Worm (Caenorhabditis elegans) whole organism, mixed stage, embryonic: Measurements from ENCODE around the gene dhs-28.

Experiments
- M03D4.4 ChIP-seq: sonication (generic microtip); optimal IDR thresholded peaks from 2 replicates; lab custom pipeline; 2017; ENCODE audit warnings: mild to moderate bottlenecking, missing genetic modification characterization, missing compliant biosample characterization
- blmp-1 ChIP-seq: fragments of 150-350 bp; optimal IDR thresholded peaks from 2 replicates; lab custom pipeline; 2014; ENCODE audit warnings: missing biosample characterization, missing genetic modification characterization
- ceh-39 ChIP-seq: fragments of 150-350 bp; optimal IDR thresholded peaks from 2 replicates; lab custom pipeline; 2014; ENCODE audit warnings: missing biosample characterization, missing genetic modification characterization
- ceh-43 ChIP-seq: fragments of 200-800 bp; sonication (Bioruptor generic); optimal IDR thresholded peaks from 2 replicates; lab custom pipeline; 2018; ENCODE audit warnings: mild to moderate bottlenecking, missing genetic modification characterization, moderate library complexity, missing compliant biosample characterization
- ceh-83 ChIP-seq: fragments of 200-800 bp; sonication (Bioruptor generic); optimal IDR thresholded peaks from 2 replicates; lab custom pipeline; 2018; ENCODE audit warnings: mild to moderate bottlenecking, missing genetic modification characterization, missing compliant biosample characterization
- ces-1 ChIP-seq: fragments of 150-350 bp; optimal IDR thresholded peaks from 2 replicates; lab custom pipeline; 2014; ENCODE audit warnings: missing biosample characterization, missing genetic modification reagents, missing genetic modification characterization
- cnd-1 ChIP-seq: fragments of 200-800 bp; sonication (Bioruptor generic); optimal IDR thresholded peaks from 2 replicates; lab custom pipeline; 2018; ENCODE audit warnings: mild to moderate bottlenecking, missing genetic modification characterization, missing compliant biosample characterization
- elt-1 ChIP-seq: sonication (generic microtip); optimal IDR thresholded peaks from 2 replicates; lab custom pipeline; 2017; ENCODE audit warnings: missing genetic modification characterization, mild to moderate bottlenecking, missing compliant biosample characterization, antibody characterized with exemption, moderate library complexity, borderline replicate concordance; ENCODE audit not compliant: insufficient read depth
- ham-2 ChIP-seq: fragments of 200-800 bp; sonication (Bioruptor generic); optimal IDR thresholded peaks from 2 replicates; lab custom pipeline; 2018; ENCODE audit warnings: mild to moderate bottlenecking, missing genetic modification characterization, missing compliant biosample characterization
- hlh-1 ChIP-seq: fragments of 150-350 bp; optimal IDR thresholded peaks from 2 replicates; lab custom pipeline; 2014; ENCODE audit warnings: missing biosample characterization, missing genetic modification reagents, missing genetic modification characterization
- lin-13 ChIP-seq: fragments of 150-350 bp; optimal IDR thresholded peaks from 2 replicates; lab custom pipeline; 2014; ENCODE audit warnings: missing biosample characterization, missing genetic modification characterization
- lin-32 ChIP-seq: fragments of 200-800 bp; sonication (Bioruptor generic); optimal IDR thresholded peaks from 2 replicates; lab custom pipeline; 2018; ENCODE audit warnings: mild to moderate bottlenecking, missing genetic modification characterization, missing compliant biosample characterization
- mab-5 ChIP-seq: fragments of 150-350 bp; optimal IDR thresholded peaks from 2 replicates; lab custom pipeline; 2014; ENCODE audit warnings: missing biosample characterization, missing genetic modification characterization
- mep-1 ChIP-seq: fragments of 150-350 bp; optimal IDR thresholded peaks from 2 replicates; lab custom pipeline; 2017; ENCODE audit warnings: missing biosample characterization, missing genetic modification reagents, missing genetic modification characterization, inconsistent platforms
- nhr-28 ChIP-seq: fragments of 150-350 bp; optimal IDR thresholded peaks from 2 replicates; lab custom pipeline; 2014; ENCODE audit warnings: missing biosample characterization, missing genetic modification characterization
- nhr-76 ChIP-seq: sonication (generic microtip); optimal IDR thresholded peaks from 2 replicates; lab custom pipeline; 2017; ENCODE audit warnings: missing biosample characterization, missing genetic modification characterization
- pha-4 ChIP-seq: fragments of 150-350 bp; optimal IDR thresholded peaks from 2 replicates; lab custom pipeline; 2018; ENCODE audit warnings: missing biosample characterization, missing genetic modification reagents, missing genetic modification characterization
- sem-2 ChIP-seq: fragments of 200-800 bp; sonication (Bioruptor generic); optimal IDR thresholded peaks from 2 replicates; lab custom pipeline; 2018; ENCODE audit warnings: mild to moderate bottlenecking, missing genetic modification characterization, missing compliant biosample characterization
- sptf-1 ChIP-seq: sonication (generic microtip); optimal IDR thresholded peaks from 2 replicates; lab custom pipeline; 2017; ENCODE audit warnings: mild to moderate bottlenecking, missing genetic modification characterization, moderate library complexity, missing compliant biosample characterization
- tbx-8 ChIP-seq: fragments of 200-800 bp; sonication (Bioruptor generic); optimal IDR thresholded peaks from 2 replicates; lab custom pipeline; 2018; ENCODE audit warnings: mild to moderate bottlenecking, missing genetic modification characterization, moderate library complexity, missing compliant biosample characterization
- unc-120 ChIP-seq: sonication (generic microtip); optimal IDR thresholded peaks from 2 replicates; lab custom pipeline; 2017; ENCODE audit warnings: missing genetic modification characterization, missing compliant biosample characterization; ENCODE audit not compliant: poor library complexity, severe bottlenecking
- unc-39 ChIP-seq: fragments of 150-350 bp; optimal IDR thresholded peaks from 2 replicates; lab custom pipeline; 2014; ENCODE audit warnings: missing biosample characterization, missing genetic modification characterization
- unc-62 ChIP-seq: fragments of 150-350 bp; optimal IDR thresholded peaks from 2 replicates; lab custom pipeline; 2014; ENCODE audit warnings: missing biosample characterization, missing genetic modification reagents, missing genetic modification characterization
- zip-8 ChIP-seq: fragments of 150-350 bp; optimal IDR thresholded peaks from 2 replicates; lab custom pipeline; 2014; ENCODE audit warnings: missing biosample characterization, missing genetic modification characterization
- ztf-11 ChIP-seq: fragments of 150-350 bp; optimal IDR thresholded peaks from 2 replicates; lab custom pipeline; 2014; ENCODE audit warnings: missing biosample characterization, missing genetic modification characterization

Gene dhs-28

ce11 chrX:6808239-6808638 is 10.0 kb upstream of the dhs-28 start:
- TF ChIP-seq unc-120 (tag; lab: Kevin White, UChicago) (peak; percentile 26), unc-62 (GFP tag; lab: Kevin White, UChicago) (no peak), sptf-1 (tag; lab: Kevin White, UChicago) (no peak), ceh-43 (GFP tag; lab: Kevin White, UChicago) (no peak), hlh-1 (peak; percentile 91)
- TF ChIP-seq, all 35 proteins: peak for 2

DNA sequence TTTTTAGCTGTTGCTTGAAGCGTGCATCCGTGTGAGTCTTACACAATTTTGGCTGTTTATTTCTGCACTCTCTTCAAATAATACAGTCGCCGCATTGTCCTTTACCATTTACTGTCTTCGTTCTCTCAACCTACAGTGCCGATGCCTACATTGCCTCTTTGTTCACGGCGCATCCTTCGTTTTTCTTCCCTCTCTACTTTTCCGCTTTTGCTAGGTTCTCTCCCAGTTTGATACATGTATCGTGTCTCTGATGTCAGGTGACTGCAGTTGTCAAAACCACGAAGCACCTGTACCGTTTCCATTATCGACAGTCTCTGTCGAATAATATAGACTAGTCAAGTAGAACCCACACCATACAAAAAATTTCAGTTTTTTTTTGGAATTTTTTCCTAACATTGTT is 9.6 kb upstream of the dhs-28 start:
- no peak for TF ChIP-seq lin-13 (tag; lab: Kevin White, UChicago)
- TF ChIP-seq unc-62 (GFP tag; lab: Kevin White, UChicago): no peak
- no peak for TF ChIP-seq hlh-1
- TF ChIP-seq mab-5 (tag; lab: Kevin White, UChicago): no peak
- no peak for TF ChIP-seq nhr-76 (tag; lab: Kevin White, UChicago)
- TF ChIP-seq ham-2 (GFP tag; lab: Kevin White, UChicago): peak; percentile 25
- TF ChIP-seq, all 35 proteins: peak for 1

DNA sequence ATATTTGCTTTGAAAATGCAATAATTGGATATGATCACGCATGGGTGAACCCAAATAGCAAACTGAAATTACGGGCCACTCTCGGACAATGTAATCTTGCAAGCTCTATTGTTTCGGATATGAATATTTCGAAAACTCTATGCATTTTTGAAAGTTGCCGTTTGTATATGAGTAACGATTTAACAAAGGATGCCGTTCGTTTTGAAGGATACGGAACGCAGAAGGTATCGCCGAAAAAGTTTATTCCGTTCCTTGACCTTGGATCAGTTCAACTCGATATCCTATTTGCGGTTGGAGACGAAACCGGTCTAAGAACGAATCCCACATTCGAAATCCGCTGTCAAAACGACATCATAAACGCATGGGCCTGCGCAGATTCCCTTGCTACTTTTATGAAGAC is 5.2 kb upstream of the dhs-28 start:
- TF ChIP-seq blmp-1 (tag; lab: Kevin White, UChicago): no peak
- TF ChIP-seq pha-4 (tag; lab: Kevin White, UChicago): no peak
- TF ChIP-seq mep-1: no peak
- no peak for TF ChIP-seq ceh-39 (tag; lab: Kevin White, UChicago)
- no peak for TF ChIP-seq cnd-1 (tag; lab: Kevin White, UChicago)
- no peak for TF ChIP-seq mab-5 (tag; lab: Kevin White, UChicago)
- no peak for TF ChIP-seq nhr-28 (tag; lab: Kevin White, UChicago)
- no peak for TF ChIP-seq ztf-11 (tag; lab: Kevin White, UChicago)
- no peak for TF ChIP-seq tbx-8 (GFP tag; lab: Kevin White, UChicago)
- no peak for TF ChIP-seq elt-1

DNA sequence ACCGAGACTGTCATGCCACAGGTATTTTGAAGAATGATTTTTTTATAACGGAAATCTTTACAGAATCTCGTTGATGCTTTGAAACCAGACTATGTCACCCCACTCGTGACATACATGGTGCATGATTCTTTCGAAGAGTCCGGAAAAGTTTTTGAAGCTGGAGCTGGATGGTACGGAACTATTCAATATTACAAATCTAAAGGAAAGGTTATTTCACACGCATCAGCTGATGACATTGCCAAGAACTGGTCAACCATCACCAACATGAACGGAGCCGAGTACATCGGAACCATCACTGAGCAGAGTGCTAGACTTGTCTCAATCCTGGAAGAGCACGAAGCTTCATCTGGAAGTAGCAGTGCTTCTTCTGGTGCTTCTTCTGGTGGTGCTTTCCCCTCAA is 897 bp downstream of the dhs-28 start:
- TF ChIP-seq elt-1: no peak

DNA sequence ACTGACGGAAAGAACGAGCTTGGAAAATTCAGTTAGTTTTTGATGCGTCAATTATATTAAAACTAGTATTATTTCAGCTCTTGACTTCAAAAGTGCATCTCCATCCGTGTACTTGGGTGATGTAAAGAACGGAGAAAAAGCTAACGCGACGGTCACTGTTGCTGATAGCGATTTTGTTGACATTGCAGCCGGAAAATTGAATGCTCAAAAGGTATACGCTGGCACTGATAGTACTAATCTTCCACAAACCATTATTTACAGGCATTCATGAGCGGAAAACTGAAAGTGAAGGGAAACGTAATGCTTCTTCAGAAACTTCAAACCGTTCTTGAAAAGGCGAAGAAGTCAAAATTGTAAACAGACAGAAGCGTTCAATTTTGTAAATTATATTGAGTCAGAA is 1.4 kb downstream of the dhs-28 start:
- no peak for TF ChIP-seq lin-13 (tag; lab: Kevin White, UChicago)
- no peak for TF ChIP-seq ces-1 (GFP tag; lab: Kevin White, UChicago)
- no peak for TF ChIP-seq blmp-1 (tag; lab: Kevin White, UChicago)
- TF ChIP-seq lin-32 (GFP tag; lab: Kevin White, UChicago): no peak

DNA sequence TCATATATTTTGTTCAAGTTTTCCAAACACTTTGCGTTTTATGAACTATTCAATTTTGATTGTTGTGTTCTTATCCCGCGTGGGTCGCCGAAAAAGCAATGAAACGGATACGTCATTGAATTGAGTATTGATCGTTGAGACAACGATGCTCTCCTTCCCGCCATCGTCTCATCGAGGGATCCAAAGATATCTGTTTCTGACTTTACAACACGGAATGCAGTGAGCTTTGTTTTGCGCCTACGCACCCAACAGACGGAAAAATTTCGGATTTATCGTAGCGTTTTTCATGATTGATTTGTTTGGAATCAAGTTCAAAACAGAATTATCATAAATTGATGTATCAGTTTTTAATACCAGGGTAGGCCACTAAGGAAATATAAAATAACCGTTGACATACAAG is 4.3 kb downstream of the dhs-28 start:
- TF ChIP-seq zip-8 (no peak), ham-2 (GFP tag; lab: Kevin White, UChicago) (no peak), unc-62 (GFP tag; lab: Kevin White, UChicago) (no peak), ceh-83 (GFP tag; lab: Kevin White, UChicago) (no peak), sptf-1 (tag; lab: Kevin White, UChicago) (no peak), ceh-43 (GFP tag; lab: Kevin White, UChicago) (no peak), unc-120 (tag; lab: Kevin White, UChicago) (peak; percentile 21), M03D4.4 (no peak), hlh-1 (peak; percentile 74), pha-4 (tag; lab: Kevin White, UChicago) (no peak), ces-1 (GFP tag; lab: Kevin White, UChicago) (no peak), unc-39 (no peak), sem-2 (GFP tag; lab: Kevin White, UChicago) (no peak)

DNA sequence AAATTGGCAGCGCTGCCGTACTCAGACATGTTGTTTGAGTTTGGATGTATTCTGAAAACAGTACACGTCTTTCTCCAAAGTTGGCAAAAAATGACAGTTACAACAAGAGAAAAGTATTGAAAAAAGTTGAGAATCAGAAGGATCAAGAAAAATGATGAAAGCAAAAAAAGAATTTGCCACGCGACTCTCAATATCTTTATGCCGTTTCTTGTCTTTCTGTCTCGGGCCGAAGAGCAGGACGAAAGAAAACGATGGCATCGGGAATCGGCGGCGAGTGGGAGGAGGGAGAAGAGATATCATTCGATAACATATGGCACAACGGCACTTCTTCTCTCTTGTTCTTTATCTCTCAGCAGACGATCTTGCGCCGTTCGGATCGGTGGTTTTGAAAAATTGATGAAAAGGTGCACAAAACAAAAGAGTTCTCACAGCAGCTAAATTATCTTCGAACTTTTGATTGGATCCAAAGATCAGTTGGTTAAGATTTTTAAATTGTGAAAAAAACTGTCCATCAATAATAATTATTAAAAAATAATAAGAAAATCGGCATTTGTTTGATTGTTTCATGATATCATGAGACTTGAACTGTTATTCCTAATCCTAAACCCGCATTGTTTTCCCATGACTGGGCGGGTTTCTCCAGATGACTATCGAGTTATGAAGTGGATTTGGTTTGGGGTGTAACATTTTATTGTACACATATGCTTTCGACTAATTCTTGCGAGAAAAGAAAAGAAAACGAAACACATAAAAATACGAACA is 5.2 kb downstream of the dhs-28 start, which contains the start of gene gei-15:
gei-15 (minus strand) TSS at position 51 of the 762 bp plus-strand sequence.
- TF ChIP-seq hlh-1 (peak; percentile 82), nhr-28 (tag; lab: Kevin White, UChicago) (no peak), unc-39 (no peak)
